Worm (Caenorhabditis elegans) whole organism, L2 larva: Measurements from ENCODE around the gene F43E12.1.

Source experiments
- C34F6.9 ChIP-seq: fragments of 150-350 bp; optimal IDR thresholded peaks from 2 replicates; lab custom pipeline; 2014; ENCODE audit warnings: missing biosample characterization, missing genetic modification characterization
- F13H6.1 ChIP-seq: sonication (generic microtip); optimal IDR thresholded peaks from 2 replicates; lab custom pipeline; 2016; ENCODE audit warnings: missing genetic modification characterization, missing compliant biosample characterization
- R02D3.7 ChIP-seq: fragments of 150-350 bp; optimal IDR thresholded peaks from 2 replicates; lab custom pipeline; 2014; ENCODE audit warnings: missing biosample characterization, missing genetic modification characterization
- Y55F3AM.14 ChIP-seq: fragments of 200-800 bp; sonication (Bioruptor generic); optimal IDR thresholded peaks from 2 replicates; lab custom pipeline; 2018; ENCODE audit warnings: mild to moderate bottlenecking, missing genetic modification characterization, missing compliant biosample characterization
- ZK546.5 ChIP-seq: sonication (generic microtip); optimal IDR thresholded peaks from 2 replicates; lab custom pipeline; 2017; ENCODE audit warnings: missing biosample characterization, missing genetic modification characterization
- alr-1 ChIP-seq: fragments of 150-350 bp; optimal IDR thresholded peaks from 2 replicates; lab custom pipeline; 2014; ENCODE audit warnings: missing biosample characterization, missing genetic modification characterization
- aly-2 ChIP-seq: fragments of 150-350 bp; optimal IDR thresholded peaks from 2 replicates; lab custom pipeline; 2014; ENCODE audit warnings: missing biosample characterization, missing genetic modification characterization
- ama-1 ChIP-seq: fragments of 150-350 bp; optimal IDR thresholded peaks from 2 replicates; lab custom pipeline; 2018; ENCODE audit warnings: inconsistent platforms
- blmp-1 ChIP-seq: sonication (generic microtip); optimal IDR thresholded peaks from 2 replicates; lab custom pipeline; 2017; ENCODE audit warnings: missing genetic modification characterization, mild to moderate bottlenecking, missing compliant biosample characterization, antibody characterized with exemption, moderate library complexity; ENCODE audit not compliant: insufficient read depth
- ceh-16 ChIP-seq: fragments of 150-350 bp; optimal IDR thresholded peaks from 2 replicates; lab custom pipeline; 2014; ENCODE audit warnings: missing biosample characterization, missing genetic modification characterization
- ceh-82 ChIP-seq: fragments of 150-350 bp; optimal IDR thresholded peaks from 2 replicates; lab custom pipeline; 2014; ENCODE audit warnings: missing biosample characterization, missing genetic modification characterization
- crh-2 ChIP-seq: sonication (generic microtip); optimal IDR thresholded peaks from 2 replicates; lab custom pipeline; 2017; ENCODE audit warnings: missing biosample characterization, missing genetic modification characterization
- dmd-4 ChIP-seq: sonication (generic microtip); optimal IDR thresholded peaks from 2 replicates; lab custom pipeline; 2017; ENCODE audit warnings: missing biosample characterization, missing genetic modification characterization
- egl-27 ChIP-seq: sonication (generic microtip); optimal IDR thresholded peaks from 3 replicates; lab custom pipeline; 2017; ENCODE audit warnings: missing biosample characterization, missing genetic modification reagents, missing genetic modification characterization
- elt-1 ChIP-seq: fragments of 150-350 bp; optimal IDR thresholded peaks from 2 replicates; lab custom pipeline; 2014; ENCODE audit warnings: missing biosample characterization, missing genetic modification characterization
- elt-3 ChIP-seq: sonication (generic microtip); optimal IDR thresholded peaks from 2 replicates; lab custom pipeline; 2017; ENCODE audit warnings: missing biosample characterization, missing genetic modification characterization
- fos-1 ChIP-seq: fragments of 150-350 bp; optimal IDR thresholded peaks from 2 replicates; lab custom pipeline; 2014; ENCODE audit warnings: missing biosample characterization, missing genetic modification characterization
- gmeb-1 ChIP-seq: fragments of 150-350 bp; optimal IDR thresholded peaks from 2 replicates; lab custom pipeline; 2014; ENCODE audit warnings: missing biosample characterization, missing genetic modification characterization
- lin-11 ChIP-seq: fragments of 150-350 bp; sonication (generic microtip); optimal IDR thresholded peaks from 2 replicates; lab custom pipeline; 2014; ENCODE audit warnings: missing biosample characterization, missing genetic modification characterization, inconsistent platforms, mixed read lengths
- lin-13 ChIP-seq: fragments of 150-350 bp; optimal IDR thresholded peaks from 2 replicates; lab custom pipeline; 2014; ENCODE audit warnings: missing biosample characterization, missing genetic modification reagents, missing genetic modification characterization
- lin-39 ChIP-seq: fragments of 150-350 bp; optimal IDR thresholded peaks from 2 replicates; lab custom pipeline; 2014; ENCODE audit warnings: missing biosample characterization, missing genetic modification reagents, missing genetic modification characterization
- lsy-2 ChIP-seq, 2 experiments: fragments of 150-350 bp in 1 of 2; sonication (generic microtip) in 1 of 2; optimal IDR thresholded peaks; 2 replicates each; lab custom pipeline; 2014 to 2017; ENCODE audit warnings: missing biosample characterization in 2 of 2, missing genetic modification characterization in 2 of 2
- mab-5 ChIP-seq: fragments of 150-350 bp; optimal IDR thresholded peaks from 2 replicates; lab custom pipeline; 2014; ENCODE audit warnings: missing biosample characterization, missing genetic modification characterization
- mbf-1 ChIP-seq: sonication (generic microtip); optimal IDR thresholded peaks from 2 replicates; lab custom pipeline; 2017; ENCODE audit warnings: missing biosample characterization, missing genetic modification characterization
- mdl-1 ChIP-seq, 2 experiments: fragments of 150-350 bp in 1 of 2; sonication (generic microtip) in 1 of 2; optimal IDR thresholded peaks; 2 replicates each; lab custom pipeline; 2017; ENCODE audit warnings: missing biosample characterization in 2 of 2, missing genetic modification characterization in 2 of 2
- nhr-10 ChIP-seq: sonication (generic microtip); optimal IDR thresholded peaks from 2 replicates; lab custom pipeline; 2017; ENCODE audit warnings: missing biosample characterization, missing genetic modification characterization
- nhr-11 ChIP-seq: fragments of 150-350 bp; optimal IDR thresholded peaks from 2 replicates; lab custom pipeline; 2014; ENCODE audit warnings: missing biosample characterization, missing genetic modification characterization
- nhr-12 ChIP-seq: fragments of 150-350 bp; optimal IDR thresholded peaks from 2 replicates; lab custom pipeline; 2014; ENCODE audit warnings: missing biosample characterization, missing genetic modification characterization
- nhr-129 ChIP-seq: fragments of 150-350 bp; optimal IDR thresholded peaks from 2 replicates; lab custom pipeline; 2014; ENCODE audit warnings: missing biosample characterization, missing genetic modification characterization
- nhr-21 ChIP-seq: fragments of 150-350 bp; optimal IDR thresholded peaks from 2 replicates; lab custom pipeline; 2014; ENCODE audit warnings: missing biosample characterization, missing genetic modification characterization
- nhr-23 ChIP-seq: fragments of 150-350 bp; optimal IDR thresholded peaks from 2 replicates; lab custom pipeline; 2014; ENCODE audit warnings: missing biosample characterization, missing genetic modification reagents, missing genetic modification characterization
- nhr-237 ChIP-seq: fragments of 150-350 bp; optimal IDR thresholded peaks from 2 replicates; lab custom pipeline; 2014; ENCODE audit warnings: missing biosample characterization, missing genetic modification characterization
- nhr-25 ChIP-seq: fragments of 150-350 bp; sonication (generic microtip); optimal IDR thresholded peaks from 3 replicates; lab custom pipeline; 2014; ENCODE audit warnings: missing biosample characterization, missing genetic modification characterization
- nhr-6 ChIP-seq: fragments of 150-350 bp; optimal IDR thresholded peaks from 2 replicates; lab custom pipeline; 2014; ENCODE audit warnings: missing biosample characterization, missing genetic modification characterization
- nhr-77 ChIP-seq: fragments of 150-350 bp; optimal IDR thresholded peaks from 2 replicates; lab custom pipeline; 2014; ENCODE audit warnings: missing biosample characterization, missing genetic modification characterization
- peb-1 ChIP-seq: fragments of 150-350 bp; optimal IDR thresholded peaks from 2 replicates; lab custom pipeline; 2014; ENCODE audit warnings: missing biosample characterization, missing genetic modification characterization
- sem-4 ChIP-seq: fragments of 150-350 bp; optimal IDR thresholded peaks from 2 replicates; lab custom pipeline; 2014; ENCODE audit warnings: missing biosample characterization, missing genetic modification reagents, missing genetic modification characterization
- skn-1 ChIP-seq: sonication (generic microtip); optimal IDR thresholded peaks from 2 replicates; lab custom pipeline; 2017; ENCODE audit warnings: missing biosample characterization, missing genetic modification characterization
- sma-3 ChIP-seq: sonication (generic microtip); optimal IDR thresholded peaks from 2 replicates; lab custom pipeline; 2016; ENCODE audit warnings: missing genetic modification reagents, missing genetic modification characterization, missing compliant biosample characterization
- sma-9 ChIP-seq, 2 experiments: fragments of 150-350 bp in 1 of 2; sonication (generic microtip) in 1 of 2; optimal IDR thresholded peaks; 2 replicates each; lab custom pipeline; 2014 to 2016; ENCODE audit warnings: missing genetic modification characterization in 2 of 2, mild to moderate bottlenecking in 1 of 2, missing biosample characterization in 1 of 2, missing compliant biosample characterization in 1 of 2, missing genetic modification reagents in 1 of 2, moderate library complexity in 1 of 2
- snpc-4 ChIP-seq: fragments of 150-350 bp; optimal IDR thresholded peaks from 2 replicates; lab custom pipeline; 2014; ENCODE audit warnings: missing biosample characterization, missing genetic modification characterization
- unc-39 ChIP-seq: fragments of 150-350 bp; optimal IDR thresholded peaks from 2 replicates; lab custom pipeline; 2014; ENCODE audit warnings: missing biosample characterization, missing genetic modification characterization
- unc-55 ChIP-seq: fragments of 150-350 bp; sonication (generic microtip); optimal IDR thresholded peaks from 3 replicates; lab custom pipeline; 2014; ENCODE audit warnings: missing biosample characterization, missing genetic modification reagents, missing genetic modification characterization
- unc-62 ChIP-seq: fragments of 150-350 bp; optimal IDR thresholded peaks from 2 replicates; lab custom pipeline; 2014; ENCODE audit warnings: missing biosample characterization, missing genetic modification reagents, missing genetic modification characterization
- zag-1 ChIP-seq: fragments of 150-350 bp; optimal IDR thresholded peaks from 2 replicates; lab custom pipeline; 2014; ENCODE audit warnings: missing biosample characterization, missing genetic modification characterization
- ztf-1 ChIP-seq: fragments of 200-800 bp; sonication (Bioruptor generic); conservative IDR thresholded peaks from 2 replicates; pipeline ENCODE4 v1.3.6; 2022; ENCODE audit warnings: missing genetic modification characterization, missing compliant biosample characterization
- ztf-11 ChIP-seq: sonication (generic microtip); optimal IDR thresholded peaks from 2 replicates; lab custom pipeline; 2017; ENCODE audit warnings: missing biosample characterization, missing genetic modification characterization
- ztf-4 ChIP-seq: fragments of 150-350 bp; optimal IDR thresholded peaks from 2 replicates; lab custom pipeline; 2014; ENCODE audit warnings: missing biosample characterization, missing genetic modification characterization

F43E12.1 gene

ce11 chrX:7181627-7182026 lies 4.2 kb downstream of the F43E12.1 start:
- no peak for TF ChIP-seq nhr-11
- TF ChIP-seq nhr-25 (tag; lab: Kevin White, UChicago): peak; percentile 96
- TF ChIP-seq ceh-16 (tag; lab: Kevin White, UChicago): peak; percentile 80
- peak; percentile 33 for TF ChIP-seq dmd-4
- TF ChIP-seq mbf-1: peak; percentile 55
- peak; percentile 22 for TF ChIP-seq skn-1 (tag; lab: Kevin White, UChicago)
- TF ChIP-seq ztf-11 (tag; lab: Kevin White, UChicago): no peak
- TF ChIP-seq peb-1 (tag; lab: Kevin White, UChicago): no peak
- TF ChIP-seq unc-39 (tag; lab: Kevin White, UChicago): no peak
- TF ChIP-seq crh-2 (tag; lab: Kevin White, UChicago): peak; percentile 96
- peak; percentile 38 for TF ChIP-seq ceh-82 (tag; lab: Kevin White, UChicago)
- TF ChIP-seq R02D3.7 (tag; lab: Kevin White, UChicago): peak; percentile 54
- TF ChIP-seq nhr-129 (tag; lab: Kevin White, UChicago): peak; percentile 97
- peak; percentile 92 for TF ChIP-seq gmeb-1 (tag; lab: Kevin White, UChicago)
- TF ChIP-seq mdl-1 (tag; optimal IDR thresholded peaks at IDR 0.05; lab: Kevin White, UChicago): peak in 1 of 2 experiments; percentile 21
- peak; percentile 35 for TF ChIP-seq C34F6.9 (tag; lab: Kevin White, UChicago)
- no peak for TF ChIP-seq unc-55 (GFP tag; lab: Kevin White, UChicago)
- no peak for TF ChIP-seq zag-1 (tag; lab: Kevin White, UChicago)
- no peak for TF ChIP-seq elt-1 (tag; lab: Kevin White, UChicago)
- no peak for TF ChIP-seq nhr-12
- TF ChIP-seq elt-3 (tag; lab: Kevin White, UChicago): no peak
- TF ChIP-seq nhr-21: peak; percentile 99
- TF ChIP-seq fos-1: peak; percentile 96
- TF ChIP-seq lin-13 (GFP tag; lab: Kevin White, UChicago): peak; percentile 82
- no peak for TF ChIP-seq ama-1
- peak; percentile 91 for TF ChIP-seq F13H6.1 (tag; lab: Kevin White, UChicago)
- TF ChIP-seq nhr-77 (tag; lab: Kevin White, UChicago): peak; percentile 89
- peak; percentile 25 for TF ChIP-seq mab-5 (tag; lab: Kevin White, UChicago)
- peak; percentile 83 for TF ChIP-seq nhr-10
- peak; percentile 83 for TF ChIP-seq nhr-237 (tag; lab: Kevin White, UChicago)
- peak; percentile 61 for TF ChIP-seq blmp-1 (tag; lab: Kevin White, UChicago)
- no peak for TF ChIP-seq alr-1 (tag; lab: Kevin White, UChicago)
- peak; percentile 99 for TF ChIP-seq sma-3 (GFP tag; lab: Kevin White, UChicago)
- TF ChIP-seq ztf-1 (GFP tag; lab: Robert Waterston, UW): no peak
- TF ChIP-seq aly-2: no peak
- peak; percentile 38 for TF ChIP-seq Y55F3AM.14 (GFP tag; lab: Kevin White, UChicago)
- TF ChIP-seq sma-9 (GFP tag; optimal IDR thresholded peaks at IDR 0.05; lab: Kevin White, UChicago): peak; percentile 78
- TF ChIP-seq sma-9 (tag; optimal IDR thresholded peaks at IDR 0.05; lab: Kevin White, UChicago): no peak
- peak; percentile 81 for TF ChIP-seq egl-27 (tag; lab: Kevin White, UChicago)
- TF ChIP-seq ztf-4 (tag; lab: Kevin White, UChicago): peak; percentile 55
- TF ChIP-seq nhr-6 (tag; lab: Kevin White, UChicago): peak; percentile 95
- TF ChIP-seq nhr-23 (tag; lab: Kevin White, UChicago): no peak
- TF ChIP-seq snpc-4: peak; percentile 20
- TF ChIP-seq lin-11 (tag; lab: Kevin White, UChicago): no peak
- TF ChIP-seq lsy-2 (tag; optimal IDR thresholded peaks at IDR 0.05; lab: Kevin White, UChicago): peak; percentile 60 to 86
- TF ChIP-seq unc-62: peak; percentile 14
- TF ChIP-seq sem-4: peak; percentile 75
- no peak for TF ChIP-seq lin-39
- no peak for TF ChIP-seq ZK546.5 (tag; lab: Kevin White, UChicago)
